Worm (Caenorhabditis elegans) whole organism, L2 larva: Measurements from ENCODE around the gene fbxo-11.2.
A peak's percentile ranks its signal among the peaks of the same experiment; 100 is the strongest.

Source experiments
- C34F6.9 ChIP-seq: fragments of 150-350 bp; optimal IDR thresholded peaks from 2 replicates; lab custom pipeline; 2014; ENCODE audit warnings: missing biosample characterization, missing genetic modification characterization
- F13H6.1 ChIP-seq: sonication (generic microtip); optimal IDR thresholded peaks from 2 replicates; lab custom pipeline; 2016; ENCODE audit warnings: missing genetic modification characterization, missing compliant biosample characterization
- R02D3.7 ChIP-seq: fragments of 150-350 bp; optimal IDR thresholded peaks from 2 replicates; lab custom pipeline; 2014; ENCODE audit warnings: missing biosample characterization, missing genetic modification characterization
- Y55F3AM.14 ChIP-seq: fragments of 200-800 bp; sonication (Bioruptor generic); optimal IDR thresholded peaks from 2 replicates; lab custom pipeline; 2018; ENCODE audit warnings: mild to moderate bottlenecking, missing genetic modification characterization, missing compliant biosample characterization
- ZK546.5 ChIP-seq: sonication (generic microtip); optimal IDR thresholded peaks from 2 replicates; lab custom pipeline; 2017; ENCODE audit warnings: missing biosample characterization, missing genetic modification characterization
- alr-1 ChIP-seq: fragments of 150-350 bp; optimal IDR thresholded peaks from 2 replicates; lab custom pipeline; 2014; ENCODE audit warnings: missing biosample characterization, missing genetic modification characterization
- aly-2 ChIP-seq: fragments of 150-350 bp; optimal IDR thresholded peaks from 2 replicates; lab custom pipeline; 2014; ENCODE audit warnings: missing biosample characterization, missing genetic modification characterization
- ama-1 ChIP-seq: fragments of 150-350 bp; optimal IDR thresholded peaks from 2 replicates; lab custom pipeline; 2018; ENCODE audit warnings: inconsistent platforms
- blmp-1 ChIP-seq: sonication (generic microtip); optimal IDR thresholded peaks from 2 replicates; lab custom pipeline; 2017; ENCODE audit warnings: missing genetic modification characterization, mild to moderate bottlenecking, missing compliant biosample characterization, antibody characterized with exemption, moderate library complexity; ENCODE audit not compliant: insufficient read depth
- ceh-16 ChIP-seq: fragments of 150-350 bp; optimal IDR thresholded peaks from 2 replicates; lab custom pipeline; 2014; ENCODE audit warnings: missing biosample characterization, missing genetic modification characterization
- ceh-82 ChIP-seq: fragments of 150-350 bp; optimal IDR thresholded peaks from 2 replicates; lab custom pipeline; 2014; ENCODE audit warnings: missing biosample characterization, missing genetic modification characterization
- crh-2 ChIP-seq: sonication (generic microtip); optimal IDR thresholded peaks from 2 replicates; lab custom pipeline; 2017; ENCODE audit warnings: missing biosample characterization, missing genetic modification characterization
- dmd-4 ChIP-seq: sonication (generic microtip); optimal IDR thresholded peaks from 2 replicates; lab custom pipeline; 2017; ENCODE audit warnings: missing biosample characterization, missing genetic modification characterization
- egl-27 ChIP-seq: sonication (generic microtip); optimal IDR thresholded peaks from 3 replicates; lab custom pipeline; 2017; ENCODE audit warnings: missing biosample characterization, missing genetic modification reagents, missing genetic modification characterization
- elt-1 ChIP-seq: fragments of 150-350 bp; optimal IDR thresholded peaks from 2 replicates; lab custom pipeline; 2014; ENCODE audit warnings: missing biosample characterization, missing genetic modification characterization
- elt-3 ChIP-seq: sonication (generic microtip); optimal IDR thresholded peaks from 2 replicates; lab custom pipeline; 2017; ENCODE audit warnings: missing biosample characterization, missing genetic modification characterization
- fos-1 ChIP-seq: fragments of 150-350 bp; optimal IDR thresholded peaks from 2 replicates; lab custom pipeline; 2014; ENCODE audit warnings: missing biosample characterization, missing genetic modification characterization
- gmeb-1 ChIP-seq: fragments of 150-350 bp; optimal IDR thresholded peaks from 2 replicates; lab custom pipeline; 2014; ENCODE audit warnings: missing biosample characterization, missing genetic modification characterization
- lin-11 ChIP-seq: fragments of 150-350 bp; sonication (generic microtip); optimal IDR thresholded peaks from 2 replicates; lab custom pipeline; 2014; ENCODE audit warnings: missing biosample characterization, missing genetic modification characterization, inconsistent platforms, mixed read lengths
- lin-13 ChIP-seq: fragments of 150-350 bp; optimal IDR thresholded peaks from 2 replicates; lab custom pipeline; 2014; ENCODE audit warnings: missing biosample characterization, missing genetic modification reagents, missing genetic modification characterization
- lin-39 ChIP-seq: fragments of 150-350 bp; optimal IDR thresholded peaks from 2 replicates; lab custom pipeline; 2014; ENCODE audit warnings: missing biosample characterization, missing genetic modification reagents, missing genetic modification characterization
- lsy-2 ChIP-seq, 2 experiments: fragments of 150-350 bp in 1 of 2; sonication (generic microtip) in 1 of 2; optimal IDR thresholded peaks; 2 replicates each; lab custom pipeline; 2014 to 2017; ENCODE audit warnings: missing biosample characterization in 2 of 2, missing genetic modification characterization in 2 of 2
- mab-5 ChIP-seq: fragments of 150-350 bp; optimal IDR thresholded peaks from 2 replicates; lab custom pipeline; 2014; ENCODE audit warnings: missing biosample characterization, missing genetic modification characterization
- mbf-1 ChIP-seq: sonication (generic microtip); optimal IDR thresholded peaks from 2 replicates; lab custom pipeline; 2017; ENCODE audit warnings: missing biosample characterization, missing genetic modification characterization
- mdl-1 ChIP-seq, 2 experiments: fragments of 150-350 bp in 1 of 2; sonication (generic microtip) in 1 of 2; optimal IDR thresholded peaks; 2 replicates each; lab custom pipeline; 2017; ENCODE audit warnings: missing biosample characterization in 2 of 2, missing genetic modification characterization in 2 of 2
- nhr-10 ChIP-seq: sonication (generic microtip); optimal IDR thresholded peaks from 2 replicates; lab custom pipeline; 2017; ENCODE audit warnings: missing biosample characterization, missing genetic modification characterization
- nhr-11 ChIP-seq: fragments of 150-350 bp; optimal IDR thresholded peaks from 2 replicates; lab custom pipeline; 2014; ENCODE audit warnings: missing biosample characterization, missing genetic modification characterization
- nhr-12 ChIP-seq: fragments of 150-350 bp; optimal IDR thresholded peaks from 2 replicates; lab custom pipeline; 2014; ENCODE audit warnings: missing biosample characterization, missing genetic modification characterization
- nhr-129 ChIP-seq: fragments of 150-350 bp; optimal IDR thresholded peaks from 2 replicates; lab custom pipeline; 2014; ENCODE audit warnings: missing biosample characterization, missing genetic modification characterization
- nhr-21 ChIP-seq: fragments of 150-350 bp; optimal IDR thresholded peaks from 2 replicates; lab custom pipeline; 2014; ENCODE audit warnings: missing biosample characterization, missing genetic modification characterization
- nhr-23 ChIP-seq: fragments of 150-350 bp; optimal IDR thresholded peaks from 2 replicates; lab custom pipeline; 2014; ENCODE audit warnings: missing biosample characterization, missing genetic modification reagents, missing genetic modification characterization
- nhr-237 ChIP-seq: fragments of 150-350 bp; optimal IDR thresholded peaks from 2 replicates; lab custom pipeline; 2014; ENCODE audit warnings: missing biosample characterization, missing genetic modification characterization
- nhr-25 ChIP-seq: fragments of 150-350 bp; sonication (generic microtip); optimal IDR thresholded peaks from 3 replicates; lab custom pipeline; 2014; ENCODE audit warnings: missing biosample characterization, missing genetic modification characterization
- nhr-6 ChIP-seq: fragments of 150-350 bp; optimal IDR thresholded peaks from 2 replicates; lab custom pipeline; 2014; ENCODE audit warnings: missing biosample characterization, missing genetic modification characterization
- nhr-77 ChIP-seq: fragments of 150-350 bp; optimal IDR thresholded peaks from 2 replicates; lab custom pipeline; 2014; ENCODE audit warnings: missing biosample characterization, missing genetic modification characterization
- sem-4 ChIP-seq: fragments of 150-350 bp; optimal IDR thresholded peaks from 2 replicates; lab custom pipeline; 2014; ENCODE audit warnings: missing biosample characterization, missing genetic modification reagents, missing genetic modification characterization
- skn-1 ChIP-seq: sonication (generic microtip); optimal IDR thresholded peaks from 2 replicates; lab custom pipeline; 2017; ENCODE audit warnings: missing biosample characterization, missing genetic modification characterization
- sma-3 ChIP-seq: sonication (generic microtip); optimal IDR thresholded peaks from 2 replicates; lab custom pipeline; 2016; ENCODE audit warnings: missing genetic modification reagents, missing genetic modification characterization, missing compliant biosample characterization
- sma-9 ChIP-seq, 2 experiments: fragments of 150-350 bp in 1 of 2; sonication (generic microtip) in 1 of 2; optimal IDR thresholded peaks; 2 replicates each; lab custom pipeline; 2014 to 2016; ENCODE audit warnings: missing genetic modification characterization in 2 of 2, mild to moderate bottlenecking in 1 of 2, missing biosample characterization in 1 of 2, missing compliant biosample characterization in 1 of 2, missing genetic modification reagents in 1 of 2, moderate library complexity in 1 of 2
- snpc-4 ChIP-seq: fragments of 150-350 bp; optimal IDR thresholded peaks from 2 replicates; lab custom pipeline; 2014; ENCODE audit warnings: missing biosample characterization, missing genetic modification characterization
- unc-39 ChIP-seq: fragments of 150-350 bp; optimal IDR thresholded peaks from 2 replicates; lab custom pipeline; 2014; ENCODE audit warnings: missing biosample characterization, missing genetic modification characterization
- unc-55 ChIP-seq: fragments of 150-350 bp; sonication (generic microtip); optimal IDR thresholded peaks from 3 replicates; lab custom pipeline; 2014; ENCODE audit warnings: missing biosample characterization, missing genetic modification reagents, missing genetic modification characterization
- unc-62 ChIP-seq: fragments of 150-350 bp; optimal IDR thresholded peaks from 2 replicates; lab custom pipeline; 2014; ENCODE audit warnings: missing biosample characterization, missing genetic modification reagents, missing genetic modification characterization
- zag-1 ChIP-seq: fragments of 150-350 bp; optimal IDR thresholded peaks from 2 replicates; lab custom pipeline; 2014; ENCODE audit warnings: missing biosample characterization, missing genetic modification characterization
- ztf-1 ChIP-seq: fragments of 200-800 bp; sonication (Bioruptor generic); conservative IDR thresholded peaks from 2 replicates; pipeline ENCODE4 v1.3.6; 2022; ENCODE audit warnings: missing genetic modification characterization, missing compliant biosample characterization
- ztf-11 ChIP-seq: sonication (generic microtip); optimal IDR thresholded peaks from 2 replicates; lab custom pipeline; 2017; ENCODE audit warnings: missing biosample characterization, missing genetic modification characterization
- ztf-4 ChIP-seq: fragments of 150-350 bp; optimal IDR thresholded peaks from 2 replicates; lab custom pipeline; 2014; ENCODE audit warnings: missing biosample characterization, missing genetic modification characterization

Gene fbxo-11.2

DNA sequence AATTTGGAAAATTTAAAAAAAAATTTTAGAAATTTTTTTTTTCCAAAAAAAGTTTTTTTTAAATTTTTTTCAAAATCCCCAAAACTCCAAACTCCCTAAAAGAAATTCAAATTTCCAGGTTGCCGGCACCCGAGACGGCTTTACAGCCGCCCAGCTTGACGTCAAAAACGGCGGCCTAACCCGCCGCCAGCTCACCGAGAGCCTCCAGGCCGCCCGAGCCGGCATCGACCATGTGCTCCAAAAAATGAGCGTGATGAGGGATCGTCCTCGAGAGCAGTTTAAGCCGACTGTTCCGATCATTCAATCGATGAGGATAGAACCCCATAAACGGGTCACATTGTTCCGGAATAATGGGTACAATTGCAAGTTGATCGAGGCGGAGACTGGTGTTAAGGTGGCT lies 9.3 kb downstream of the fbxo-11.2 start:
- TF ChIP-seq lin-11 (no peak), unc-62 (GFP tag; lab: Kevin White, UChicago) (no peak), ztf-1 (no peak), blmp-1 (tag; lab: Kevin White, UChicago) (no peak), nhr-25 (tag; lab: Kevin White, UChicago) (no peak), skn-1 (tag; lab: Kevin White, UChicago) (no peak), nhr-237 (no peak), F13H6.1 (tag; lab: Kevin White, UChicago) (no peak), R02D3.7 (tag; lab: Kevin White, UChicago) (no peak), mab-5 (no peak), aly-2 (tag; lab: Kevin White, UChicago) (no peak), mbf-1 (tag; lab: Kevin White, UChicago) (no peak), zag-1 (tag; lab: Kevin White, UChicago) (no peak), C34F6.9 (tag; lab: Kevin White, UChicago) (no peak), sem-4 (tag; lab: Kevin White, UChicago) (no peak)

DNA sequence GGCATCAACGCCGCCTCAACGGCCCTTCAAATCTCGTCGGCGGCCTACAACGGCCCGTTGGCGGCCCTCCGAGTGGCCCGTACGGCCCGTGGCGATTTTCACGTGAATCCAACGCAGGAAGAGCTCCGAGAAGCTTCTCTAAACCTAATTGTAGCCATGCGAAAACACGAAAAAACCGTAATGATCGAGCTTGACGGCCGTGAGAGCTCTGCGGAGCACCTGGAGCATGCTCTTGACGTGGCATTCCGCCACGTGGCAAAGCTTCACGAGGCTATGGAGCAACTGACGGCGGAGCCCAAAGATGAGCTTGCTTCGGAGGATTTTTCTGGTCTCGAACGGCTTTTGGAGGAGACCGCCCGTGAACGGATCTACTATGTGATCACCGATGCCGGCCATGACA lies 13.0 kb downstream of the fbxo-11.2 start:
- no peak for TF ChIP-seq mbf-1 (tag; lab: Kevin White, UChicago)
- TF ChIP-seq nhr-21, result no peak
- TF ChIP-seq snpc-4 (tag; lab: Kevin White, UChicago), result no peak
- TF ChIP-seq mdl-1 (tag; optimal IDR thresholded peaks at IDR 0.05; lab: Kevin White, UChicago), result no peak
- TF ChIP-seq nhr-129 (tag; lab: Kevin White, UChicago), result no peak
- TF ChIP-seq elt-1 (tag; lab: Kevin White, UChicago), result no peak
- no peak for TF ChIP-seq egl-27
- TF ChIP-seq ztf-1, result no peak
- no peak for TF ChIP-seq lin-13 (GFP tag; lab: Kevin White, UChicago)
- TF ChIP-seq ceh-82, result no peak
- no peak for TF ChIP-seq nhr-237

DNA sequence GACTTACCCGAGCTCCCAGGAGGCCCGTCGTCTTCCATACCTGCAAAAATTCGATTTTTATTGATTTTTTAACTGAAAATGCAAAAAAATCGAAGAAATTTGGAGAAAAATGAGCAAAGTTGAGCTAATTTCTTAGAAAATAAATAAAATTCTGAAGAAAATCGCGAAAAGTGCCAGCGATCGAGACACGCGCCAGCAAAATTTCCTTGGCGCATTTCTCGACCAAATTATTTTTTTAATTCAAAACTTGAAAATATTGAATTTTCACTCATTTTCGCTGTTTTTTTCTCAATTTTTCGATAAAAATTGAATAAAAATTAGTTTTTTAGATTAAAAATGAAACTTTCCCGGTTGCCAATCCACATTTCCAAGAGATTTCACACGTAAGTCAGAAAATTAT lies 15.9 kb downstream of the fbxo-11.2 start, which contains the start of the genes chin-1 and BE0003N10.1:
Gene chin-1 (minus strand): TSS at position 40 of the 400 bp plus-strand sequence.
Gene BE0003N10.1 (plus strand): TSS at position 320 of the 400 bp plus-strand sequence.
- peak; percentile 9 for TF ChIP-seq sma-9 (GFP tag; optimal IDR thresholded peaks at IDR 0.05; lab: Kevin White, UChicago)
- TF ChIP-seq sma-9 (tag; optimal IDR thresholded peaks at IDR 0.05; lab: Kevin White, UChicago), result no peak
- peak; percentile 57 for TF ChIP-seq unc-55 (GFP tag; lab: Kevin White, UChicago)
- no peak for TF ChIP-seq unc-39 (tag; lab: Kevin White, UChicago)
- no peak for TF ChIP-seq elt-3 (tag; lab: Kevin White, UChicago)
- TF ChIP-seq ceh-82, result no peak
- TF ChIP-seq nhr-237, result no peak
- peak; percentile 69 for TF ChIP-seq C34F6.9 (tag; lab: Kevin White, UChicago)
- no peak for TF ChIP-seq ceh-16 (tag; lab: Kevin White, UChicago)
- TF ChIP-seq nhr-21, result no peak
- TF ChIP-seq nhr-12 (tag; lab: Kevin White, UChicago), result no peak
- no peak for TF ChIP-seq lin-39 (tag; lab: Kevin White, UChicago)
- TF ChIP-seq aly-2 (tag; lab: Kevin White, UChicago), result no peak
- no peak for TF ChIP-seq nhr-6
- TF ChIP-seq ZK546.5 (tag; lab: Kevin White, UChicago), result no peak
- no peak for TF ChIP-seq mdl-1 (tag; optimal IDR thresholded peaks at IDR 0.05; lab: Kevin White, UChicago)
- TF ChIP-seq skn-1 (tag; lab: Kevin White, UChicago), result no peak
- TF ChIP-seq ztf-1, result no peak
- peak; percentile 24 for TF ChIP-seq F13H6.1 (tag; lab: Kevin White, UChicago)
- TF ChIP-seq alr-1 (tag; lab: Kevin White, UChicago), result no peak
- TF ChIP-seq ztf-4 (tag; lab: Kevin White, UChicago), result no peak
- no peak for TF ChIP-seq egl-27
- TF ChIP-seq crh-2 (tag; lab: Kevin White, UChicago), result no peak
- TF ChIP-seq ztf-11 (tag; lab: Kevin White, UChicago), result no peak
- TF ChIP-seq blmp-1 (tag; lab: Kevin White, UChicago), result no peak
- TF ChIP-seq nhr-11, result no peak
- TF ChIP-seq lsy-2 (tag; optimal IDR thresholded peaks at IDR 0.05; lab: Kevin White, UChicago), result peak; percentile 60 to 77
- TF ChIP-seq snpc-4 (tag; lab: Kevin White, UChicago), result no peak
- no peak for TF ChIP-seq dmd-4 (tag; lab: Kevin White, UChicago)
- no peak for TF ChIP-seq unc-62 (GFP tag; lab: Kevin White, UChicago)
- TF ChIP-seq mbf-1 (tag; lab: Kevin White, UChicago), result no peak
- TF ChIP-seq ama-1 (lab: Kevin White, UChicago), result no peak
- TF ChIP-seq nhr-129 (tag; lab: Kevin White, UChicago), result no peak
- TF ChIP-seq sma-3 (GFP tag; lab: Kevin White, UChicago), result no peak
- TF ChIP-seq Y55F3AM.14 (GFP tag; lab: Kevin White, UChicago), result no peak
- TF ChIP-seq sem-4 (tag; lab: Kevin White, UChicago), result no peak
- TF ChIP-seq mab-5, result peak; percentile 4
- TF ChIP-seq nhr-23, result no peak
- TF ChIP-seq lin-13 (GFP tag; lab: Kevin White, UChicago), result peak; percentile 63
- TF ChIP-seq zag-1 (tag; lab: Kevin White, UChicago), result no peak
- TF ChIP-seq nhr-25 (tag; lab: Kevin White, UChicago), result peak; percentile 53
- TF ChIP-seq lin-11, result no peak
- TF ChIP-seq nhr-77 (tag; lab: Kevin White, UChicago), result no peak
- TF ChIP-seq elt-1 (tag; lab: Kevin White, UChicago), result no peak
- peak; percentile 63 for TF ChIP-seq gmeb-1
- peak; percentile 12 for TF ChIP-seq fos-1 (tag; lab: Kevin White, UChicago)
- no peak for TF ChIP-seq nhr-10 (tag; lab: Kevin White, UChicago)
- TF ChIP-seq R02D3.7 (tag; lab: Kevin White, UChicago), result no peak
